Worm (Caenorhabditis elegans) whole organism, young adult: ENCODE data around the gene ZK809.9.

ENCODE experiments used
- B0261.1 ChIP-seq: sonication (generic microtip); optimal IDR thresholded peaks from 2 replicates; lab custom pipeline; 2016; ENCODE audit warnings: mild to moderate bottlenecking, missing genetic modification characterization, moderate library complexity, missing compliant biosample characterization
- B0336.3 ChIP-seq: fragments of 200-800 bp; sonication (Bioruptor generic); IDR thresholded peaks from 2 replicates; pipeline ENCODE4 v1.3.6; 2022; ENCODE audit warnings: missing genetic modification characterization, missing compliant biosample characterization
- D2030.7 ChIP-seq: fragments of 200-800 bp; sonication (Bioruptor generic); IDR thresholded peaks from 2 replicates; pipeline ENCODE4 v1.3.6; 2022; ENCODE audit warnings: missing genetic modification reagents, missing genetic modification characterization, missing compliant biosample characterization
- F22D6.2 ChIP-seq: sonication (generic microtip); optimal IDR thresholded peaks from 2 replicates; lab custom pipeline; 2016; ENCODE audit warnings: mild to moderate bottlenecking, missing genetic modification characterization, missing compliant biosample characterization
- F33H1.4 ChIP-seq: fragments of 200-800 bp; sonication (Bioruptor generic); IDR thresholded peaks from 2 replicates; pipeline ENCODE4 v1.3.6; 2022; ENCODE audit warnings: missing genetic modification reagents, missing genetic modification characterization, missing compliant biosample characterization
- F49E8.2 ChIP-seq: sonication (generic microtip); optimal IDR thresholded peaks from 3 replicates; lab custom pipeline; 2017; ENCODE audit warnings: missing genetic modification characterization, mild to moderate bottlenecking, missing compliant biosample characterization, antibody characterized with exemption, moderate library complexity; ENCODE audit not compliant: insufficient read depth
- K11D2.4 ChIP-seq: fragments of 200-800 bp; sonication (Bioruptor generic); IDR thresholded peaks from 2 replicates; pipeline ENCODE4 v1.3.6; 2022; ENCODE audit warnings: missing genetic modification reagents, missing genetic modification characterization, missing compliant biosample characterization
- Y53G8AR.9 ChIP-seq: fragments of 200-800 bp; sonication (Bioruptor generic); conservative IDR thresholded peaks from 2 replicates; pipeline ENCODE4 v1.3.6; 2022; ENCODE audit warnings: missing genetic modification reagents, missing genetic modification characterization, missing compliant biosample characterization
- Y95B8A.8 ChIP-seq: fragments of 200-800 bp; sonication (Bioruptor generic); IDR thresholded peaks from 2 replicates; pipeline ENCODE4 v1.3.6; 2022; ENCODE audit warnings: missing genetic modification reagents, missing genetic modification characterization, missing compliant biosample characterization
- akir-1 ChIP-seq: fragments of 200-800 bp; sonication (Bioruptor generic); optimal IDR thresholded peaks from 2 replicates; lab custom pipeline; 2018; ENCODE audit warnings: mild to moderate bottlenecking, missing genetic modification characterization, moderate library complexity, missing compliant biosample characterization
- athp-1 ChIP-seq: sonication (generic microtip); optimal IDR thresholded peaks from 2 replicates; lab custom pipeline; 2017; ENCODE audit warnings: mild to moderate bottlenecking, missing genetic modification characterization, missing compliant biosample characterization
- attf-5 ChIP-seq: fragments of 200-800 bp; sonication (Bioruptor generic); optimal IDR thresholded peaks from 2 replicates; lab custom pipeline; 2018; ENCODE audit warnings: mild to moderate bottlenecking, missing genetic modification characterization, missing compliant biosample characterization
- bed-2 ChIP-seq: fragments of 200-800 bp; sonication (Bioruptor generic); IDR thresholded peaks from 2 replicates; pipeline ENCODE4 v1.3.6; 2022; ENCODE audit warnings: missing genetic modification reagents, missing genetic modification characterization, missing compliant biosample characterization
- ceh-100 ChIP-seq: fragments of 200-800 bp; sonication (Bioruptor generic); IDR thresholded peaks from 2 replicates; pipeline ENCODE4 v1.3.6; 2022; ENCODE audit warnings: missing genetic modification reagents, missing genetic modification characterization, missing compliant biosample characterization
- ceh-27 ChIP-seq: fragments of 200-800 bp; sonication (Bioruptor generic); optimal IDR thresholded peaks from 2 replicates; lab custom pipeline; 2018; ENCODE audit warnings: mild to moderate bottlenecking, missing genetic modification characterization, moderate library complexity, missing compliant biosample characterization
- ceh-79 ChIP-seq: sonication (generic microtip); optimal IDR thresholded peaks from 2 replicates; lab custom pipeline; 2017; ENCODE audit warnings: mild to moderate bottlenecking, missing genetic modification characterization, missing compliant biosample characterization
- ceh-91 ChIP-seq: fragments of 200-800 bp; sonication (Bioruptor generic); IDR thresholded peaks from 2 replicates; pipeline ENCODE4 v1.3.6; 2022; ENCODE audit warnings: missing genetic modification reagents, missing genetic modification characterization, missing compliant biosample characterization
- chd-7 ChIP-seq: sonication (generic microtip); optimal IDR thresholded peaks from 2 replicates; lab custom pipeline; 2016; ENCODE audit warnings: mild to moderate bottlenecking, missing genetic modification characterization, moderate library complexity, missing compliant biosample characterization
- die-1 ChIP-seq: sonication (generic microtip); optimal IDR thresholded peaks from 2 replicates; lab custom pipeline; 2016; ENCODE audit warnings: missing genotype, mild to moderate bottlenecking, missing genetic modification characterization, missing compliant biosample characterization
- efl-1 ChIP-seq: fragments of 150-350 bp; optimal IDR thresholded peaks from 2 replicates; lab custom pipeline; 2014; ENCODE audit warnings: missing biosample characterization, missing genetic modification reagents, missing genetic modification characterization
- egl-44 ChIP-seq: fragments of 200-800 bp; sonication (Bioruptor generic); IDR thresholded peaks from 2 replicates; pipeline ENCODE4 v1.3.6; 2022; ENCODE audit warnings: missing genetic modification reagents, missing genetic modification characterization, missing compliant biosample characterization
- ekl-4 ChIP-seq: fragments of 200-800 bp; sonication (Bioruptor generic); IDR thresholded peaks from 2 replicates; pipeline ENCODE4 v1.3.6; 2022; ENCODE audit warnings: missing genetic modification reagents, missing genetic modification characterization, missing compliant biosample characterization
- him-1 ChIP-seq: sonication (generic microtip); optimal IDR thresholded peaks from 2 replicates; lab custom pipeline; 2016; ENCODE audit warnings: missing genotype, missing genetic modification reagents, missing genetic modification characterization, missing compliant biosample characterization
- hrde-1 ChIP-seq: sonication (generic microtip); optimal IDR thresholded peaks from 2 replicates; lab custom pipeline; 2016; ENCODE audit warnings: missing genetic modification characterization, mild to moderate bottlenecking, missing compliant biosample characterization, moderate library complexity, missing genotype, missing genetic modification reagents, borderline replicate concordance
- let-607 ChIP-seq, 2 experiments: fragments of 200-800 bp in 1 of 2; sonication (Bioruptor generic) in 1 of 2; sonication (generic microtip) in 1 of 2; optimal IDR thresholded peaks; 2 replicates each; lab custom pipeline; 2016 to 2018; ENCODE audit warnings: mild to moderate bottlenecking in 2 of 2, missing compliant biosample characterization in 2 of 2, missing genetic modification characterization in 2 of 2, moderate library complexity in 2 of 2, missing genotype in 1 of 2
- lin-35 ChIP-seq, 3 experiments: fragments of 150-350 bp in 2 of 3; sonication (generic microtip) in 1 of 3; optimal IDR thresholded peaks; 2 replicates each; lab custom pipeline; 2014 to 2018; ENCODE audit warnings: missing biosample characterization in 3 of 3, missing genetic modification characterization in 3 of 3, missing genetic modification reagents in 3 of 3
- lin-40 ChIP-seq: sonication (generic microtip); optimal IDR thresholded peaks from 2 replicates; lab custom pipeline; 2016; ENCODE audit warnings: missing genetic modification characterization, mild to moderate bottlenecking, missing compliant biosample characterization, missing genotype, missing genetic modification reagents
- lir-1 ChIP-seq: fragments of 200-800 bp; sonication (Bioruptor generic); conservative IDR thresholded peaks from 2 replicates; pipeline ENCODE4 v1.3.6; 2022; ENCODE audit warnings: missing genetic modification reagents, missing genetic modification characterization, missing compliant biosample characterization
- lsy-27 ChIP-seq: sonication (generic microtip); optimal IDR thresholded peaks from 2 replicates; lab custom pipeline; 2017; ENCODE audit warnings: missing genetic modification characterization, mild to moderate bottlenecking, missing compliant biosample characterization, antibody characterized with exemption, missing genotype, borderline replicate concordance; ENCODE audit not compliant: insufficient read depth
- madf-3 ChIP-seq: fragments of 200-800 bp; sonication (Bioruptor generic); IDR thresholded peaks from 2 replicates; pipeline ENCODE4 v1.3.6; 2022; ENCODE audit warnings: missing genetic modification reagents, missing genetic modification characterization, missing compliant biosample characterization
- madf-6 ChIP-seq: fragments of 200-800 bp; sonication (Bioruptor generic); IDR thresholded peaks from 2 replicates; pipeline ENCODE4 v1.3.6; 2022; ENCODE audit warnings: missing genetic modification reagents, missing genetic modification characterization, missing compliant biosample characterization
- madf-8 ChIP-seq: fragments of 200-800 bp; sonication (Bioruptor generic); conservative IDR thresholded peaks from 2 replicates; pipeline ENCODE4 v1.3.6; 2022; ENCODE audit warnings: missing genetic modification reagents, missing genetic modification characterization, missing compliant biosample characterization
- nfya-1 ChIP-seq: sonication (generic microtip); optimal IDR thresholded peaks from 2 replicates; lab custom pipeline; 2017; ENCODE audit warnings: antibody characterized with exemption, missing compliant biosample characterization, missing genetic modification characterization, borderline replicate concordance; ENCODE audit not compliant: insufficient read depth
- nhr-90 ChIP-seq: sonication (generic microtip); optimal IDR thresholded peaks from 2 replicates; lab custom pipeline; 2016; ENCODE audit warnings: missing genotype, mild to moderate bottlenecking, missing genetic modification characterization, missing compliant biosample characterization
- pbrm-1 ChIP-seq: fragments of 200-800 bp; sonication (Bioruptor generic); IDR thresholded peaks from 2 replicates; pipeline ENCODE4 v1.3.6; 2022; ENCODE audit warnings: missing genetic modification reagents, missing genetic modification characterization, missing compliant biosample characterization
- snpc-3.4 ChIP-seq: sonication (generic microtip); optimal IDR thresholded peaks from 2 replicates; lab custom pipeline; 2017; ENCODE audit warnings: missing genetic modification characterization, mild to moderate bottlenecking, missing compliant biosample characterization, antibody characterized with exemption, moderate library complexity, missing genotype, missing genetic modification reagents
- somi-1 ChIP-seq: fragments of 200-800 bp; sonication (Bioruptor generic); optimal IDR thresholded peaks from 2 replicates; lab custom pipeline; 2018; ENCODE audit warnings: mild to moderate bottlenecking, missing genetic modification characterization, missing compliant biosample characterization
- sptf-2 ChIP-seq: fragments of 200-800 bp; sonication (Bioruptor generic); optimal IDR thresholded peaks from 2 replicates; lab custom pipeline; 2018; ENCODE audit warnings: mild to moderate bottlenecking, missing genetic modification characterization, missing compliant biosample characterization
- tbp1 ChIP-seq: fragments of 200-800 bp; sonication (Bioruptor generic); optimal IDR thresholded peaks from 2 replicates; lab custom pipeline; 2018; ENCODE audit warnings: mild to moderate bottlenecking, missing genetic modification characterization, missing compliant biosample characterization
- tlf-1 ChIP-seq: fragments of 200-800 bp; sonication (Bioruptor generic); optimal IDR thresholded peaks from 2 replicates; lab custom pipeline; 2018; ENCODE audit warnings: mild to moderate bottlenecking, missing genetic modification characterization, missing compliant biosample characterization
- unc-130 ChIP-seq: sonication (generic microtip); optimal IDR thresholded peaks from 2 replicates; lab custom pipeline; 2016; ENCODE audit warnings: missing genetic modification reagents, missing genetic modification characterization, missing compliant biosample characterization
- zfh-2 ChIP-seq: fragments of 200-800 bp; sonication (Bioruptor generic); conservative IDR thresholded peaks from 2 replicates; pipeline ENCODE4 v1.3.6; 2022; ENCODE audit warnings: missing genetic modification reagents, missing genetic modification characterization, missing compliant biosample characterization
- ztf-25 ChIP-seq: fragments of 200-800 bp; sonication (Bioruptor generic); IDR thresholded peaks from 2 replicates; pipeline ENCODE4 v1.3.6; 2022; ENCODE audit warnings: missing genetic modification reagents, missing genetic modification characterization, missing compliant biosample characterization
- ztf-26 ChIP-seq: sonication (generic microtip); optimal IDR thresholded peaks from 2 replicates; lab custom pipeline; 2017; ENCODE audit warnings: missing genetic modification characterization, missing compliant biosample characterization
- ztf-28 ChIP-seq: fragments of 200-800 bp; sonication (Bioruptor generic); IDR thresholded peaks from 2 replicates; pipeline ENCODE4 v1.3.6; 2022; ENCODE audit warnings: missing genetic modification reagents, missing genetic modification characterization, missing compliant biosample characterization

ZK809.9 gene

ce11 chrIV:11693493-11693892 is 28.4 kb downstream of the ZK809.9 start, which contains the start of gene ZK792.12:
Gene ZK792.12 (plus strand): TSS chrIV:11693793.
- TF ChIP-seq F33H1.4 (GFP tag; lab: Robert Waterston, UW) (no peak), lir-1 (GFP tag; lab: Robert Waterston, UW) (no peak), sptf-2 (GFP tag; lab: Kevin White, UChicago) (no peak), unc-130 (GFP tag; lab: Kevin White, UChicago) (no peak), F49E8.2 (tag; lab: Kevin White, UChicago) (no peak), lin-40 (tag; lab: Kevin White, UChicago) (no peak), nfya-1 (tag; lab: Kevin White, UChicago) (no peak), ztf-25 (GFP tag; lab: Robert Waterston, UW) (no peak), hrde-1 (tag; lab: Kevin White, UChicago) (no peak), somi-1 (GFP tag; lab: Kevin White, UChicago) (no peak), nhr-90 (tag; lab: Kevin White, UChicago) (no peak), ceh-100 (GFP tag; lab: Robert Waterston, UW) (no peak), Y53G8AR.9 (no peak), madf-8 (GFP tag; lab: Robert Waterston, UW) (no peak), lsy-27 (tag; lab: Kevin White, UChicago) (no peak), B0336.3 (GFP tag; lab: Robert Waterston, UW) (no peak), B0261.1 (tag; lab: Kevin White, UChicago) (no peak), Y95B8A.8 (GFP tag; lab: Robert Waterston, UW) (no peak)

ce11 chrIV:11694143-11694542 is 29.0 kb downstream of the ZK809.9 start, which contains the start of gene ZK792.7:
Gene ZK792.7 (plus strand): TSS chrIV:11694443.
- TF ChIP-seq die-1 = no peak
- TF ChIP-seq ztf-28 = no peak
- TF ChIP-seq K11D2.4 = no peak
- no peak for TF ChIP-seq lsy-27 (tag; lab: Kevin White, UChicago)
- TF ChIP-seq zfh-2 = no peak
- no peak for TF ChIP-seq him-1 (tag; lab: Kevin White, UChicago)
- no peak for TF ChIP-seq bed-2
- no peak for TF ChIP-seq egl-44 (GFP tag; lab: Robert Waterston, UW)
- no peak for TF ChIP-seq athp-1 (tag; lab: Kevin White, UChicago)
- TF ChIP-seq madf-3 (GFP tag; lab: Robert Waterston, UW) = no peak
- TF ChIP-seq let-607 (tag; optimal IDR thresholded peaks at IDR 0.05; lab: Kevin White, UChicago) = no peak
- no peak for TF ChIP-seq ceh-79 (tag; lab: Kevin White, UChicago)
- no peak for TF ChIP-seq ceh-27 (GFP tag; lab: Kevin White, UChicago)

- peak; percentile 23 for TF ChIP-seq unc-130 (GFP tag; lab: Kevin White, UChicago)
- TF ChIP-seq D2030.7 (GFP tag; lab: Robert Waterston, UW) = peak; percentile 74
- TF ChIP-seq lin-35 (GFP tag; optimal IDR thresholded peaks at IDR 0.05; lab: Kevin White, UChicago) = no peak
- TF ChIP-seq tlf-1 = peak; percentile 41
- 0 out of 2 replicates have a peak, but pooled peaks have one; percentile 33 for TF ChIP-seq ekl-4 (GFP tag; lab: Robert Waterston, UW)
- TF ChIP-seq chd-7 (tag; lab: Kevin White, UChicago) = no peak
- TF ChIP-seq akir-1 (GFP tag; lab: Kevin White, UChicago) = no peak
- peak; percentile 7 for TF ChIP-seq athp-1 (tag; lab: Kevin White, UChicago)
- TF ChIP-seq ztf-26 (tag; lab: Kevin White, UChicago) = no peak
- TF ChIP-seq tbp1 (GFP tag; lab: Kevin White, UChicago) = peak; percentile 43
- peak; percentile 75 for TF ChIP-seq ceh-91 (GFP tag; lab: Robert Waterston, UW)
- TF ChIP-seq snpc-3.4 = peak; percentile 25
- peak; percentile 95 for TF ChIP-seq madf-6 (GFP tag; lab: Robert Waterston, UW)
- TF ChIP-seq F33H1.4 (GFP tag; lab: Robert Waterston, UW) = peak; percentile 95
- TF ChIP-seq pbrm-1 (GFP tag; lab: Robert Waterston, UW) = peak; percentile 48; the same call in 1 of the 2 replicates
- peak; percentile 12 for TF ChIP-seq hrde-1 (tag; lab: Kevin White, UChicago)
- peak; percentile 49 for TF ChIP-seq efl-1 (GFP tag; lab: Kevin White, UChicago)
- TF ChIP-seq F22D6.2 = no peak
- TF ChIP-seq attf-5 (GFP tag; lab: Kevin White, UChicago) = no peak
- peak; percentile 76 for TF ChIP-seq him-1 (tag; lab: Kevin White, UChicago)
These were observed 30.5 kb downstream of the ZK809.9 start for ce11 chrIV:11695634-11696033.
